Worm (Caenorhabditis elegans) whole organism, mixed stage, embryonic: ENCODE results near the gene unc-104.

Experiments used
- M03D4.4 ChIP-seq: sonication (generic microtip); optimal IDR thresholded peaks from 2 replicates; lab custom pipeline; 2017; ENCODE audit warnings: mild to moderate bottlenecking, missing genetic modification characterization, missing compliant biosample characterization
- bed-3 ChIP-seq: fragments of 200-800 bp; sonication (Bioruptor generic); optimal IDR thresholded peaks from 3 replicates; lab custom pipeline; 2018; ENCODE audit warnings: mild to moderate bottlenecking, missing genetic modification characterization, moderate library complexity, missing compliant biosample characterization
- blmp-1 ChIP-seq: fragments of 150-350 bp; optimal IDR thresholded peaks from 2 replicates; lab custom pipeline; 2014; ENCODE audit warnings: missing biosample characterization, missing genetic modification characterization
- ceh-39 ChIP-seq: fragments of 150-350 bp; optimal IDR thresholded peaks from 2 replicates; lab custom pipeline; 2014; ENCODE audit warnings: missing biosample characterization, missing genetic modification characterization
- ceh-43 ChIP-seq: fragments of 200-800 bp; sonication (Bioruptor generic); optimal IDR thresholded peaks from 2 replicates; lab custom pipeline; 2018; ENCODE audit warnings: mild to moderate bottlenecking, missing genetic modification characterization, moderate library complexity, missing compliant biosample characterization
- ceh-83 ChIP-seq: fragments of 200-800 bp; sonication (Bioruptor generic); optimal IDR thresholded peaks from 2 replicates; lab custom pipeline; 2018; ENCODE audit warnings: mild to moderate bottlenecking, missing genetic modification characterization, missing compliant biosample characterization
- ces-1 ChIP-seq: fragments of 150-350 bp; optimal IDR thresholded peaks from 2 replicates; lab custom pipeline; 2014; ENCODE audit warnings: missing biosample characterization, missing genetic modification reagents, missing genetic modification characterization
- cnd-1 ChIP-seq: fragments of 200-800 bp; sonication (Bioruptor generic); optimal IDR thresholded peaks from 2 replicates; lab custom pipeline; 2018; ENCODE audit warnings: mild to moderate bottlenecking, missing genetic modification characterization, missing compliant biosample characterization
- drap-1 ChIP-seq: fragments of 200-800 bp; sonication (Bioruptor generic); optimal IDR thresholded peaks from 3 replicates; lab custom pipeline; 2018; ENCODE audit warnings: mild to moderate bottlenecking, missing genetic modification characterization, missing compliant biosample characterization
- elt-1 ChIP-seq: sonication (generic microtip); optimal IDR thresholded peaks from 2 replicates; lab custom pipeline; 2017; ENCODE audit warnings: missing genetic modification characterization, mild to moderate bottlenecking, missing compliant biosample characterization, antibody characterized with exemption, moderate library complexity, borderline replicate concordance; ENCODE audit not compliant: insufficient read depth
- elt-3 ChIP-seq: fragments of 150-350 bp; optimal IDR thresholded peaks from 2 replicates; lab custom pipeline; 2014; ENCODE audit warnings: missing biosample characterization, missing genetic modification characterization
- flh-1 ChIP-seq: fragments of 200-800 bp; sonication (Bioruptor generic); optimal IDR thresholded peaks from 2 replicates; lab custom pipeline; 2018; ENCODE audit warnings: mild to moderate bottlenecking, missing genetic modification characterization, moderate library complexity, missing compliant biosample characterization
- ham-2 ChIP-seq: fragments of 200-800 bp; sonication (Bioruptor generic); optimal IDR thresholded peaks from 2 replicates; lab custom pipeline; 2018; ENCODE audit warnings: mild to moderate bottlenecking, missing genetic modification characterization, missing compliant biosample characterization
- hlh-1 ChIP-seq: fragments of 150-350 bp; optimal IDR thresholded peaks from 2 replicates; lab custom pipeline; 2014; ENCODE audit warnings: missing biosample characterization, missing genetic modification reagents, missing genetic modification characterization
- lin-13 ChIP-seq: fragments of 150-350 bp; optimal IDR thresholded peaks from 2 replicates; lab custom pipeline; 2014; ENCODE audit warnings: missing biosample characterization, missing genetic modification characterization
- lin-32 ChIP-seq: fragments of 200-800 bp; sonication (Bioruptor generic); optimal IDR thresholded peaks from 2 replicates; lab custom pipeline; 2018; ENCODE audit warnings: mild to moderate bottlenecking, missing genetic modification characterization, missing compliant biosample characterization
- lsy-2 ChIP-seq: fragments of 150-350 bp; optimal IDR thresholded peaks from 2 replicates; lab custom pipeline; 2014; ENCODE audit warnings: missing biosample characterization, missing genetic modification characterization
- mab-5 ChIP-seq: fragments of 150-350 bp; optimal IDR thresholded peaks from 2 replicates; lab custom pipeline; 2014; ENCODE audit warnings: missing biosample characterization, missing genetic modification characterization
- mep-1 ChIP-seq: fragments of 150-350 bp; optimal IDR thresholded peaks from 2 replicates; lab custom pipeline; 2017; ENCODE audit warnings: missing biosample characterization, missing genetic modification reagents, missing genetic modification characterization, inconsistent platforms
- mls-2 ChIP-seq: sonication (generic microtip); optimal IDR thresholded peaks from 2 replicates; lab custom pipeline; 2016; ENCODE audit warnings: mild to moderate bottlenecking, missing genetic modification characterization, moderate library complexity, missing compliant biosample characterization
- nhr-12 ChIP-seq: fragments of 150-350 bp; optimal IDR thresholded peaks from 2 replicates; lab custom pipeline; 2014; ENCODE audit warnings: missing biosample characterization, missing genetic modification characterization
- nhr-237 ChIP-seq: fragments of 150-350 bp; optimal IDR thresholded peaks from 2 replicates; lab custom pipeline; 2014; ENCODE audit warnings: missing biosample characterization, missing genetic modification characterization
- nhr-28 ChIP-seq: fragments of 150-350 bp; optimal IDR thresholded peaks from 2 replicates; lab custom pipeline; 2014; ENCODE audit warnings: missing biosample characterization, missing genetic modification characterization
- nhr-76 ChIP-seq: sonication (generic microtip); optimal IDR thresholded peaks from 2 replicates; lab custom pipeline; 2017; ENCODE audit warnings: missing biosample characterization, missing genetic modification characterization
- pha-4 ChIP-seq: fragments of 150-350 bp; optimal IDR thresholded peaks from 2 replicates; lab custom pipeline; 2018; ENCODE audit warnings: missing biosample characterization, missing genetic modification reagents, missing genetic modification characterization
- sem-2 ChIP-seq: fragments of 200-800 bp; sonication (Bioruptor generic); optimal IDR thresholded peaks from 2 replicates; lab custom pipeline; 2018; ENCODE audit warnings: mild to moderate bottlenecking, missing genetic modification characterization, missing compliant biosample characterization
- snpc-4 ChIP-seq: fragments of 150-350 bp; optimal IDR thresholded peaks from 2 replicates; lab custom pipeline; 2014; ENCODE audit warnings: missing biosample characterization, missing genetic modification characterization
- sptf-1 ChIP-seq: sonication (generic microtip); optimal IDR thresholded peaks from 2 replicates; lab custom pipeline; 2017; ENCODE audit warnings: mild to moderate bottlenecking, missing genetic modification characterization, moderate library complexity, missing compliant biosample characterization
- tbx-8 ChIP-seq: fragments of 200-800 bp; sonication (Bioruptor generic); optimal IDR thresholded peaks from 2 replicates; lab custom pipeline; 2018; ENCODE audit warnings: mild to moderate bottlenecking, missing genetic modification characterization, moderate library complexity, missing compliant biosample characterization
- unc-39 ChIP-seq: fragments of 150-350 bp; optimal IDR thresholded peaks from 2 replicates; lab custom pipeline; 2014; ENCODE audit warnings: missing biosample characterization, missing genetic modification characterization
- unc-62 ChIP-seq: fragments of 150-350 bp; optimal IDR thresholded peaks from 2 replicates; lab custom pipeline; 2014; ENCODE audit warnings: missing biosample characterization, missing genetic modification reagents, missing genetic modification characterization
- zip-8 ChIP-seq: fragments of 150-350 bp; optimal IDR thresholded peaks from 2 replicates; lab custom pipeline; 2014; ENCODE audit warnings: missing biosample characterization, missing genetic modification characterization

unc-104 gene

ce11 chrII:7049470-7049869 is 54.7 kb downstream of the unc-104 start:
- TF ChIP-seq flh-1 (GFP tag; lab: Kevin White, UChicago) (no peak), lsy-2 (tag; lab: Kevin White, UChicago) (no peak), M03D4.4 (tag; lab: Kevin White, UChicago) (no peak), bed-3 (GFP tag; lab: Kevin White, UChicago) (no peak), sptf-1 (tag; lab: Kevin White, UChicago) (no peak), unc-62 (no peak), elt-1 (tag; lab: Kevin White, UChicago) (no peak), ceh-43 (GFP tag; lab: Kevin White, UChicago) (no peak), nhr-12 (tag; lab: Kevin White, UChicago) (no peak), lin-32 (GFP tag; lab: Kevin White, UChicago) (no peak), nhr-28 (no peak), drap-1 (GFP tag; lab: Kevin White, UChicago) (no peak), ceh-39 (tag; lab: Kevin White, UChicago) (no peak), hlh-1 (tag; lab: Kevin White, UChicago) (no peak), unc-39 (no peak), zip-8 (tag; lab: Kevin White, UChicago) (no peak), blmp-1 (tag; lab: Kevin White, UChicago) (no peak), nhr-76 (tag; lab: Kevin White, UChicago) (no peak)

ce11 chrII:7050021-7050722 is 55.4 kb downstream of the unc-104 start, which contains the start of the genes tcer-1 and ZK1127.5:
Gene tcer-1 (minus strand): TSS chrII:7050071.
Gene ZK1127.5 (plus strand): TSS chrII:7050672.
- no peak for TF ChIP-seq mls-2 (tag; lab: Kevin White, UChicago)
- TF ChIP-seq ceh-39 (tag; lab: Kevin White, UChicago), result peak; percentile 45
- no peak for TF ChIP-seq ceh-83 (GFP tag; lab: Kevin White, UChicago)
- peak; percentile 29 for TF ChIP-seq lin-13 (tag; lab: Kevin White, UChicago)
- TF ChIP-seq lsy-2 (tag; lab: Kevin White, UChicago), result peak; percentile 68
- TF ChIP-seq pha-4 (tag; lab: Kevin White, UChicago), result peak; percentile 14
- no peak for TF ChIP-seq drap-1 (GFP tag; lab: Kevin White, UChicago)
- TF ChIP-seq ces-1 (GFP tag; lab: Kevin White, UChicago), result no peak
- peak; percentile 75 for TF ChIP-seq mep-1 (tag; lab: Kevin White, UChicago)
- peak; percentile 54 for TF ChIP-seq nhr-237
- TF ChIP-seq mab-5 (tag; lab: Kevin White, UChicago), result no peak
- TF ChIP-seq nhr-12 (tag; lab: Kevin White, UChicago), result no peak
- no peak for TF ChIP-seq tbx-8 (GFP tag; lab: Kevin White, UChicago)
- no peak for TF ChIP-seq ham-2 (GFP tag; lab: Kevin White, UChicago)
- no peak for TF ChIP-seq M03D4.4 (tag; lab: Kevin White, UChicago)

ce11 chrII:7051778-7052177 is 57.0 kb downstream of the unc-104 start, which contains the start of gene ZK1127.12:
Gene ZK1127.12 (plus strand): TSS chrII:7052078.
- TF ChIP-seq mab-5 (tag; lab: Kevin White, UChicago) (no peak), lin-13 (tag; lab: Kevin White, UChicago) (no peak), mep-1 (tag; lab: Kevin White, UChicago) (no peak), nhr-76 (tag; lab: Kevin White, UChicago) (no peak), mls-2 (tag; lab: Kevin White, UChicago) (no peak), cnd-1 (tag; lab: Kevin White, UChicago) (no peak), bed-3 (GFP tag; lab: Kevin White, UChicago) (no peak), sptf-1 (tag; lab: Kevin White, UChicago) (no peak), elt-1 (tag; lab: Kevin White, UChicago) (no peak), elt-3 (tag; lab: Kevin White, UChicago) (no peak), hlh-1 (tag; lab: Kevin White, UChicago) (no peak), drap-1 (GFP tag; lab: Kevin White, UChicago) (no peak), nhr-237 (no peak), sem-2 (GFP tag; lab: Kevin White, UChicago) (no peak)

ce11 chrII:7053001-7053400 is 58.2 kb downstream of the unc-104 start, which contains the start of gene ZK1127.13:
Gene ZK1127.13 (plus strand): TSS chrII:7053301.
- TF ChIP-seq cnd-1 (tag; lab: Kevin White, UChicago) (no peak), lsy-2 (tag; lab: Kevin White, UChicago) (no peak), nhr-28 (no peak), lin-13 (tag; lab: Kevin White, UChicago) (no peak), mls-2 (tag; lab: Kevin White, UChicago) (no peak), unc-62 (no peak), ham-2 (GFP tag; lab: Kevin White, UChicago) (no peak), ceh-39 (tag; lab: Kevin White, UChicago) (no peak), snpc-4 (tag; lab: Kevin White, UChicago) (no peak), nhr-237 (no peak), M03D4.4 (tag; lab: Kevin White, UChicago) (no peak), sptf-1 (tag; lab: Kevin White, UChicago) (no peak), flh-1 (GFP tag; lab: Kevin White, UChicago) (no peak), zip-8 (tag; lab: Kevin White, UChicago) (no peak), ceh-83 (GFP tag; lab: Kevin White, UChicago) (no peak), hlh-1 (tag; lab: Kevin White, UChicago) (no peak), nhr-76 (tag; lab: Kevin White, UChicago) (no peak)
